Fruit fly (Drosophila melanogaster) whole organism, embryonic: ENCODE measurements around the gene QIL1.

Experiments
- CG11723 ChIP-seq: fragments of 200-800 bp; sonication (Bioruptor generic); optimal IDR thresholded peaks from 2 replicates; lab custom pipeline; 2017; ENCODE audit warnings: missing biosample characterization, mild to moderate bottlenecking, missing genetic modification characterization
- CG12104 ChIP-seq: fragments of 200-800 bp; sonication (Bioruptor generic); optimal IDR thresholded peaks from 3 replicates; lab custom pipeline; 2016; ENCODE audit warnings: missing biosample characterization, missing genetic modification characterization
- CG12299 ChIP-seq: fragments of 200-800 bp; sonication (Bioruptor generic); optimal IDR thresholded peaks from 2 replicates; lab custom pipeline; 2018; ENCODE audit warnings: missing biosample characterization, mild to moderate bottlenecking, missing genetic modification characterization
- CG1233 ChIP-seq: fragments of 200-800 bp; sonication (Bioruptor generic); optimal IDR thresholded peaks from 4 replicates; lab custom pipeline; 2018; ENCODE audit warnings: missing biosample characterization, mild to moderate bottlenecking, missing genetic modification characterization
- CG14710 ChIP-seq: fragments of 200-800 bp; sonication (Bioruptor generic); optimal IDR thresholded peaks from 3 replicates; lab custom pipeline; 2019; ENCODE audit warnings: missing biosample characterization, mild to moderate bottlenecking, missing genetic modification characterization, moderate library complexity
- CG1647 ChIP-seq: fragments of 200-800 bp; sonication (Bioruptor generic); optimal IDR thresholded peaks from 3 replicates; lab custom pipeline; 2016; ENCODE audit warnings: missing biosample characterization, missing genetic modification characterization
- CG17612 ChIP-seq: fragments of 200-800 bp; sonication (Bioruptor generic); IDR thresholded peaks from 2 replicates; pipeline ENCODE4 v1.3.6; 2022; ENCODE audit warnings: missing biosample characterization, missing genetic modification characterization
- CG17802 ChIP-seq: fragments of 200-800 bp; sonication (Bioruptor generic); optimal IDR thresholded peaks from 2 replicates; lab custom pipeline; 2018; ENCODE audit warnings: missing biosample characterization, mild to moderate bottlenecking, missing genetic modification characterization, moderate library complexity
- CG1832 ChIP-seq: fragments of 200-800 bp; sonication (Bioruptor generic); optimal IDR thresholded peaks from 2 replicates; lab custom pipeline; 2017; ENCODE audit warnings: missing biosample characterization, mild to moderate bottlenecking, missing genetic modification characterization, inconsistent platforms
- CG31224 ChIP-seq: fragments of 200-800 bp; sonication (Bioruptor generic); IDR thresholded peaks from 2 replicates; pipeline ENCODE4 v1.3.6; 2022; ENCODE audit warnings: missing biosample characterization, missing genetic modification characterization
- CG31388 ChIP-seq: fragments of 200-800 bp; sonication (Bioruptor generic); optimal IDR thresholded peaks from 2 replicates; lab custom pipeline; 2016; ENCODE audit warnings: missing biosample characterization, missing genetic modification characterization
- CG32772 ChIP-seq: fragments of 200-800 bp; sonication (Bioruptor generic); IDR thresholded peaks from 2 replicates; pipeline ENCODE4 v1.3.6; 2022; ENCODE audit warnings: missing biosample characterization, missing genetic modification characterization
- CG33557 ChIP-seq: fragments of 200-800 bp; sonication (Bioruptor generic); optimal IDR thresholded peaks from 2 replicates; lab custom pipeline; 2019; ENCODE audit warnings: missing biosample characterization, mild to moderate bottlenecking, missing genetic modification characterization, moderate library complexity
- CG34224 ChIP-seq: fragments of 200-800 bp; sonication (Bioruptor generic); IDR thresholded peaks from 3 replicates; pipeline ENCODE4 v1.3.6; 2022; ENCODE audit warnings: missing biosample characterization, missing genetic modification characterization; ENCODE audit not compliant: partially characterized antibody
- CG3726 ChIP-seq: fragments of 200-800 bp; sonication (Bioruptor generic); IDR thresholded peaks from 3 replicates; pipeline ENCODE4, ENCODE4 v1.3.6; 2022; ENCODE audit warnings: missing biosample characterization, missing genetic modification characterization
- CG5180 ChIP-seq: fragments of 200-800 bp; sonication (Bioruptor generic); optimal IDR thresholded peaks from 3 replicates; lab custom pipeline; 2017; ENCODE audit warnings: missing biosample characterization, missing genetic modification characterization, mild to moderate bottlenecking, moderate library complexity, missing genetic modification reagents
- CG6175 ChIP-seq: fragments of 200-800 bp; sonication (Bioruptor generic); IDR thresholded peaks from 3 replicates; pipeline ENCODE4 v1.3.6; 2022; ENCODE audit warnings: missing biosample characterization, missing genetic modification characterization
- CG7963 ChIP-seq: fragments of 200-800 bp; sonication (Bioruptor generic); IDR thresholded peaks from 3 replicates; pipeline ENCODE4 v1.3.6; 2022; ENCODE audit warnings: missing biosample characterization, missing genetic modification characterization; ENCODE audit not compliant: partially characterized antibody
- Dad ChIP-seq: fragments of 200-800 bp; sonication (Bioruptor generic); optimal IDR thresholded peaks from 3 replicates; lab custom pipeline; 2016; ENCODE audit warnings: missing biosample characterization, missing genetic modification characterization
- Dek ChIP-seq: fragments of 200-800 bp; sonication (Bioruptor generic); optimal IDR thresholded peaks from 3 replicates; lab custom pipeline; 2019; ENCODE audit warnings: missing biosample characterization, mild to moderate bottlenecking, missing genetic modification characterization, moderate library complexity
- Dll ChIP-seq: fragments of 200-800 bp; sonication (Bioruptor generic); IDR thresholded peaks from 4 replicates; pipeline ENCODE4 v1.3.6; 2022; ENCODE audit warnings: missing biosample characterization, missing genetic modification characterization; ENCODE audit not compliant: partially characterized antibody
- Hand ChIP-seq: fragments of 200-800 bp; sonication (Bioruptor generic); optimal IDR thresholded peaks from 2 replicates; lab custom pipeline; 2017; ENCODE audit warnings: mild to moderate bottlenecking, missing biosample characterization, missing genetic modification reagents, missing genetic modification characterization
- HmgZ ChIP-seq: fragments of 200-800 bp; sonication (Bioruptor generic); optimal IDR thresholded peaks from 2 replicates; lab custom pipeline; 2018; ENCODE audit warnings: missing biosample characterization, mild to moderate bottlenecking, missing genetic modification characterization
- Hr51 ChIP-seq, 2 experiments: fragments of 200-800 bp; sonication (Bioruptor generic); optimal IDR thresholded peaks; 2 replicates in 1 of 2; 3 replicates in 1 of 2; lab custom pipeline; 2016 to 2018; ENCODE audit warnings: missing biosample characterization in 2 of 2, missing genetic modification characterization in 2 of 2, mild to moderate bottlenecking in 1 of 2, moderate library complexity in 1 of 2
- Hsf ChIP-seq: fragments of 200-800 bp; sonication (Bioruptor generic); optimal IDR thresholded peaks from 3 replicates; lab custom pipeline; 2016; ENCODE audit warnings: missing biosample characterization, missing genetic modification characterization
- Mrtf ChIP-seq: fragments of 200-800 bp; sonication (Bioruptor generic); IDR thresholded peaks from 3 replicates; pipeline ENCODE4 v1.3.6; 2022; ENCODE audit warnings: missing biosample characterization, missing genetic modification characterization
- NfI ChIP-seq: fragments of 200-800 bp; sonication (Bioruptor generic); optimal IDR thresholded peaks from 3 replicates; lab custom pipeline; 2018; ENCODE audit warnings: missing biosample characterization, mild to moderate bottlenecking, missing genetic modification characterization, moderate library complexity
- Ravus ChIP-seq: fragments of 200-800 bp; sonication (Bioruptor generic); IDR thresholded peaks from 2 replicates; pipeline ENCODE4 v1.3.6; 2022; ENCODE audit warnings: missing biosample characterization, missing genetic modification characterization
- abd-A ChIP-seq: fragments of 200-800 bp; sonication (Bioruptor generic); optimal IDR thresholded peaks from 3 replicates; lab custom pipeline; 2019; ENCODE audit warnings: missing biosample characterization, mild to moderate bottlenecking, missing genetic modification characterization, moderate library complexity
- amos ChIP-seq: fragments of 200-800 bp; sonication (Bioruptor generic); IDR thresholded peaks from 2 replicates; pipeline ENCODE4 v1.3.6; 2022; ENCODE audit warnings: missing biosample characterization, missing genetic modification characterization; ENCODE audit not compliant: partially characterized antibody
- bigmax ChIP-seq: fragments of 200-800 bp; sonication (Bioruptor generic); optimal IDR thresholded peaks from 2 replicates; lab custom pipeline; 2018; ENCODE audit warnings: missing biosample characterization, mild to moderate bottlenecking, missing genetic modification characterization
- caup ChIP-seq: fragments of 200-800 bp; sonication (Bioruptor generic); optimal IDR thresholded peaks from 3 replicates; lab custom pipeline; 2017; ENCODE audit warnings: missing biosample characterization, mild to moderate bottlenecking, missing genetic modification characterization, moderate library complexity; ENCODE audit not compliant: severe bottlenecking
- chm ChIP-seq: fragments of 200-800 bp; sonication (Bioruptor generic); IDR thresholded peaks from 2 replicates; pipeline ENCODE4 v1.3.6; 2022; ENCODE audit warnings: missing biosample characterization, missing genetic modification characterization
- ci ChIP-seq: fragments of 200-800 bp; sonication (Bioruptor generic); IDR thresholded peaks from 3 replicates; pipeline ENCODE4 v1.3.6; 2022; ENCODE audit warnings: missing biosample characterization, missing genetic modification characterization
- hth ChIP-seq: fragments of >200 bp; optimal IDR thresholded peaks from 2 replicates; lab custom pipeline; 2017; ENCODE audit warnings: inconsistent platforms
- kay ChIP-seq: fragments of 200-800 bp; sonication (Bioruptor generic); optimal IDR thresholded peaks from 2 replicates; lab custom pipeline; 2016; ENCODE audit warnings: missing biosample characterization, missing genetic modification characterization
- mirr ChIP-seq: fragments of 200-800 bp; sonication (Bioruptor generic); optimal IDR thresholded peaks from 3 replicates; lab custom pipeline; 2018; ENCODE audit warnings: missing biosample characterization, mild to moderate bottlenecking, missing genetic modification characterization
- oc ChIP-seq: fragments of 200-800 bp; sonication (Bioruptor generic); optimal IDR thresholded peaks from 2 replicates; lab custom pipeline; 2018; ENCODE audit warnings: missing biosample characterization, mild to moderate bottlenecking, missing genetic modification characterization, moderate library complexity
- odd ChIP-seq: fragments of 200-800 bp; sonication (Bioruptor generic); optimal IDR thresholded peaks from 2 replicates; lab custom pipeline; 2017; ENCODE audit warnings: missing biosample characterization, mild to moderate bottlenecking, missing genetic modification characterization
- org-1 ChIP-seq: fragments of 200-800 bp; sonication (Bioruptor generic); optimal IDR thresholded peaks from 2 replicates; lab custom pipeline; 2017; ENCODE audit warnings: missing biosample characterization, missing genetic modification characterization
- pita ChIP-seq: fragments of 200-800 bp; sonication (Bioruptor generic); optimal IDR thresholded peaks from 2 replicates; lab custom pipeline; 2017; ENCODE audit warnings: missing biosample characterization, mild to moderate bottlenecking, missing genetic modification characterization
- pnt ChIP-seq: fragments of 200-800 bp; sonication (Bioruptor generic); optimal IDR thresholded peaks from 3 replicates; lab custom pipeline; 2016; ENCODE audit warnings: missing biosample characterization, missing genetic modification characterization
- sd ChIP-seq: fragments of 200-800 bp; sonication (Bioruptor generic); optimal IDR thresholded peaks from 3 replicates; lab custom pipeline; 2018; ENCODE audit warnings: missing biosample characterization, mild to moderate bottlenecking, missing genetic modification characterization, moderate library complexity
- slbo ChIP-seq: fragments of 200-800 bp; sonication (Bioruptor generic); IDR thresholded peaks from 2 replicates; pipeline ENCODE4 v1.3.6; 2022; ENCODE audit warnings: missing biosample characterization, missing genetic modification characterization
- tio ChIP-seq: fragments of 200-800 bp; sonication (Bioruptor generic); optimal IDR thresholded peaks from 2 replicates; lab custom pipeline; 2017; ENCODE audit warnings: missing biosample characterization, missing genetic modification characterization, inconsistent platforms
- trh ChIP-seq: fragments of 200-800 bp; sonication (Bioruptor generic); optimal IDR thresholded peaks from 2 replicates; lab custom pipeline; 2016; ENCODE audit warnings: missing biosample characterization, missing genetic modification characterization
- tup ChIP-seq: fragments of 200-800 bp; sonication (Bioruptor generic); optimal IDR thresholded peaks from 2 replicates; lab custom pipeline; 2016; ENCODE audit warnings: missing biosample characterization, mild to moderate bottlenecking, missing genetic modification characterization, moderate library complexity
- zen2 ChIP-seq: fragments of 200-800 bp; sonication (Bioruptor generic); IDR thresholded peaks from 3 replicates; pipeline ENCODE4 v1.3.6; 2022; ENCODE audit warnings: missing biosample characterization, missing genetic modification characterization; ENCODE audit not compliant: partially characterized antibody
- zf30C ChIP-seq: fragments of 200-800 bp; sonication (Bioruptor generic); optimal IDR thresholded peaks from 3 replicates; lab custom pipeline; 2018; ENCODE audit warnings: missing biosample characterization, mild to moderate bottlenecking, missing genetic modification characterization

Gene QIL1

DNA sequence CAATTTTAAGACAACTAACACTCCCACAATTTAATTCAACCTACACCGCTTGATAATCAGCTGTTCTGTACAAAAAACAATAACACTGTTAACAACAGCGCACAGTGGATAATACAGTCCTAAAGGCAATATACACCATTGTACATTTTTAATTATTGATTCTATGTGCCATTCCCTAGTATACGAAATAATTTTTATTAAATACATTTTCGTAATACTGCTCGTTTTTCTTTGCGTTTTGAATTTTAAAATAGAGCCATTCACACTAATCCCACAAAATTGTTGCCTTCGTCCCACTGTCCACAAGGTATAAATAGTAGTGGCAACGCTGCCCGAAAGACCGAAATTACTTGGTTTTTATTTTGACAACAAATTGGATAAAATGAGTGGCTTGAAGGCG lies 32.2 kb upstream of the QIL1 start, which contains the start of the genes Coq4 and CG32176 (continued):
- TF ChIP-seq kay (GFP tag; lab: Kevin White, UChicago) = peak; percentile 96
- TF ChIP-seq odd (GFP tag; lab: Kevin White, UChicago) = peak; percentile 91
- TF ChIP-seq caup (GFP tag; lab: Kevin White, UChicago) = peak; percentile 96
- TF ChIP-seq ci (GFP tag; lab: Robert Waterston, UW) = peak; percentile 98
- peak; percentile 93 for TF ChIP-seq CG11723 (GFP tag; lab: Kevin White, UChicago)
- TF ChIP-seq bigmax = peak; percentile 62
- peak; percentile 65; the same call in 3 of the 4 replicates for TF ChIP-seq Dll
- TF ChIP-seq Ravus (GFP tag; lab: Robert Waterston, UW) = peak; percentile 94
- peak; percentile 94 for TF ChIP-seq CG12104 (GFP tag; lab: Kevin White, UChicago)
- TF ChIP-seq CG7963 = peak; percentile 80
- no peak for TF ChIP-seq hth
- TF ChIP-seq Mrtf (GFP tag; lab: Robert Waterston, UW) = peak; percentile 98
- TF ChIP-seq CG31388 (GFP tag; lab: Kevin White, UChicago) = peak; percentile 96
- TF ChIP-seq abd-A (tag; lab: Kevin White, UChicago) = peak; percentile 78
- peak; percentile 97 for TF ChIP-seq Dek
- peak; percentile 52; the same call in 2 of the 3 replicates for TF ChIP-seq CG34224 (GFP tag; lab: Robert Waterston, UW)
- TF ChIP-seq CG31224 (GFP tag; lab: Robert Waterston, UW) = peak; percentile 95
- TF ChIP-seq CG1647 (GFP tag; lab: Kevin White, UChicago) = peak; percentile 98
- peak; percentile 93 for TF ChIP-seq org-1
- TF ChIP-seq slbo (GFP tag; lab: Robert Waterston, UW) = peak; percentile 99
- peak; percentile 98 for TF ChIP-seq trh (GFP tag; lab: Kevin White, UChicago)
- peak; percentile 98 for TF ChIP-seq oc (tag; lab: Kevin White, UChicago)
- peak; percentile 97 for TF ChIP-seq CG1233 (GFP tag; lab: Kevin White, UChicago)
- TF ChIP-seq Hr51 (GFP tag; optimal IDR thresholded peaks at IDR 0.05; lab: Kevin White, UChicago) = peak; percentile 98 to 99
- TF ChIP-seq mirr (GFP tag; lab: Kevin White, UChicago) = peak; percentile 95
- peak; percentile 99 for TF ChIP-seq Hsf (GFP tag; lab: Kevin White, UChicago)
- TF ChIP-seq CG1832 = no peak
- peak; percentile 98 for TF ChIP-seq tio
- peak; percentile 98 for TF ChIP-seq CG32772 (GFP tag; lab: Robert Waterston, UW)
- TF ChIP-seq HmgZ = peak; percentile 99
- TF ChIP-seq pita (GFP tag; lab: Kevin White, UChicago) = no peak
- peak; percentile 98 for TF ChIP-seq NfI (GFP tag; lab: Kevin White, UChicago)
- TF ChIP-seq CG14710 (tag; lab: Kevin White, UChicago) = peak; percentile 96
- peak; percentile 94 for TF ChIP-seq CG17612 (GFP tag; lab: Robert Waterston, UW)
- peak; percentile 95 for TF ChIP-seq CG33557 (GFP tag; lab: Kevin White, UChicago)
- TF ChIP-seq CG5180 = peak; percentile 83
- peak; percentile 84 for TF ChIP-seq Hand (GFP tag; lab: Kevin White, UChicago)
- peak; percentile 88 for TF ChIP-seq sd
- TF ChIP-seq CG3726 (GFP tag; lab: Robert Waterston, UW) = peak; percentile 98
- no peak; the same call in 2 of the 3 replicates for TF ChIP-seq zen2 (GFP tag; lab: Robert Waterston, UW)
- TF ChIP-seq tup (GFP tag; lab: Kevin White, UChicago) = peak; percentile 97
- TF ChIP-seq pnt = peak; percentile 98
- peak; percentile 98 for TF ChIP-seq chm (GFP tag; lab: Robert Waterston, UW)
- TF ChIP-seq CG12299 (tag; lab: Kevin White, UChicago) = peak; percentile 96
- TF ChIP-seq CG6175 (GFP tag; lab: Robert Waterston, UW) = peak; percentile 96
- peak; percentile 91 for TF ChIP-seq CG17802
- peak; percentile 16 for TF ChIP-seq zf30C (GFP tag; lab: Kevin White, UChicago)
- TF ChIP-seq Dad (GFP tag; lab: Kevin White, UChicago) = peak; percentile 97
- TF ChIP-seq amos (GFP tag; lab: Robert Waterston, UW) = peak; percentile 49; the same call in 1 of the 2 replicates
